Worm (Caenorhabditis elegans) whole organism, young adult: Measurements from ENCODE around the gene srb-3.

Source experiments
- F49E8.2 ChIP-seq: sonication (generic microtip); optimal IDR thresholded peaks from 3 replicates; lab custom pipeline; 2017; ENCODE audit warnings: missing genetic modification characterization, mild to moderate bottlenecking, missing compliant biosample characterization, antibody characterized with exemption, moderate library complexity; ENCODE audit not compliant: insufficient read depth
- Y53F4B.3 ChIP-seq: fragments of 200-800 bp; sonication (Bioruptor generic); IDR thresholded peaks from 2 replicates; pipeline ENCODE4 v1.3.6; 2022; ENCODE audit warnings: missing genetic modification reagents, missing genetic modification characterization, missing compliant biosample characterization
- unc-62 ChIP-seq: fragments of 150-350 bp; optimal IDR thresholded peaks from 2 replicates; lab custom pipeline; 2014; ENCODE audit warnings: missing biosample characterization, missing genetic modification reagents, missing genetic modification characterization

DNA sequence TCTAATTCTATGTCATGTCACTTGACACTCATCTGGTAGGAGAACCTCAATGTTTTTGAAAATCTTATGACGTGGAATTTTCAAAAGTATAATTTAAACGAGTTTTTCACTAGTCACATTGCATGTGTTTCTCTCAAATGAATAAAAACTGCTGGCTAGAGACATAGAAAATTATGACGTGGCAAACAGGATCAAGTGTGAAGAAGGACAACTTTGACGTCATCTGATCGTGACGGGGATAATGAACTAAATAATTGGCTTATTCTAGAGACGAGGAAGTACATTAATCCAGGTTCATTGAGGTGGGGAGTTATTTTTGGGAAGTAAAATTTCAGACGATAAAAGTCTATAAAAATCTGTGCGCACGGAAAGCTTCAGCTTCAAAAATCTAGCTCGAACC, 16.6 kb upstream of the srb-3 start:
- TF ChIP-seq unc-62 (GFP tag; lab: Kevin White, UChicago) (no peak), Y53F4B.3 (GFP tag; lab: Robert Waterston, UW) (no peak), F49E8.2 (tag; lab: Kevin White, UChicago) (no peak)
